Worm (Caenorhabditis elegans): ENCODE results near the gene C33C12.12.
"Not testable (repeated sequence)": the region's sequence is repeated elsewhere in the genome, so short reads cannot be mapped to it uniquely, and the experiment has no call there.

- TF ChIP-seq nhr-11, ttx-3, sox-4, pha-4, F13H6.1, npax-4 (tag; optimal IDR thresholded peaks at IDR 0.05): not testable (repeated sequence)
Measured at ce11 chrII:2163370-2163882, 6.6 kb downstream of the C33C12.12 start, which contains the start of gene C33C12.11.

Measured in whole organism, late embryonic.